Worm (Caenorhabditis elegans): Measurements from ENCODE around the gene T16A9.5.

ce11 chrV:14167629-14168028, 47.4 kb downstream of the T16A9.5 start, which contains the start of gene ocam-1:
- TF ChIP-seq pha-4 (tag; optimal IDR thresholded peaks at IDR 0.05), result no peak
- TF ChIP-seq rnt-1 (tag; optimal IDR thresholded peaks at IDR 0.05), result no peak
- TF ChIP-seq sdc-2 (tag; optimal IDR thresholded peaks at IDR 0.05), result no peak

All from whole organism, late embryonic.